Worm (Caenorhabditis elegans) whole organism, L1 larva: ENCODE measurements around the gene anmt-2.

Experiments used
- ama-1 ChIP-seq: fragments of 150-350 bp; optimal IDR thresholded peaks from 2 replicates; lab custom pipeline; 2014
- ceh-82 ChIP-seq, 3 experiments: fragments of 150-350 bp in 1 of 3; sonication (generic microtip) in 2 of 3; optimal IDR thresholded peaks; 2 replicates each; lab custom pipeline; 2014 to 2017; ENCODE audit warnings: missing biosample characterization in 3 of 3, missing genetic modification characterization in 3 of 3
- ceh-90 ChIP-seq: sonication (generic microtip); optimal IDR thresholded peaks from 2 replicates; lab custom pipeline; 2016; ENCODE audit warnings: missing genetic modification characterization, missing compliant biosample characterization
- elt-2 ChIP-seq: sonication (generic microtip); optimal IDR thresholded peaks from 2 replicates; lab custom pipeline; 2016; ENCODE audit warnings: missing genetic modification characterization, mild to moderate bottlenecking, inconsistent platforms, missing compliant biosample characterization, missing genetic modification reagents
- elt-3 ChIP-seq, 6 experiments: fragments of 150-350 bp in 1 of 6; sonication (generic microtip); optimal IDR thresholded peaks; 2 replicates each; lab custom pipeline; 2017 to 2018; ENCODE audit warnings: missing biosample characterization in 6 of 6, missing genetic modification characterization in 6 of 6, inconsistent platforms in 1 of 6
- jun-1 ChIP-seq: fragments of 150-350 bp; optimal IDR thresholded peaks from 2 replicates; lab custom pipeline; 2014; ENCODE audit warnings: missing biosample characterization, missing genetic modification reagents, missing genetic modification characterization
- mab-9 ChIP-seq: fragments of 200-800 bp; sonication (Bioruptor generic); IDR thresholded peaks from 2 replicates; pipeline ENCODE4 v1.3.6; 2022; ENCODE audit warnings: missing genetic modification reagents, missing genetic modification characterization, missing compliant biosample characterization
- rnt-1 ChIP-seq: sonication (generic microtip); optimal IDR thresholded peaks from 2 replicates; lab custom pipeline; 2016; ENCODE audit warnings: mild to moderate bottlenecking, missing genetic modification characterization, moderate library complexity, missing compliant biosample characterization
- unc-62 ChIP-seq: fragments of 150-350 bp; optimal IDR thresholded peaks from 2 replicates; lab custom pipeline; 2014; ENCODE audit warnings: missing biosample characterization, missing genetic modification reagents, missing genetic modification characterization

- TF ChIP-seq ceh-82 (tag; optimal IDR thresholded peaks at IDR 0.05; lab: Kevin White, UChicago), result peak in 1 of 3 experiments; percentile 57
- no peak for TF ChIP-seq jun-1 (tag; lab: Kevin White, UChicago)
- TF ChIP-seq rnt-1 (tag; lab: Kevin White, UChicago), result no peak
- TF ChIP-seq elt-2, result no peak
- TF ChIP-seq unc-62 (GFP tag; lab: Kevin White, UChicago), result no peak
- TF ChIP-seq ceh-90, result no peak
- no peak for TF ChIP-seq mab-9 (GFP tag; lab: Robert Waterston, UW)
- TF ChIP-seq ama-1, result no peak
- no peak for TF ChIP-seq elt-3 (tag; optimal IDR thresholded peaks at IDR 0.05; lab: Kevin White, UChicago)
Measured at ce11 chrIII:6135211-6135610, 22.3 kb downstream of the anmt-2 start.
